Worm (Caenorhabditis elegans) whole organism, young adult: ENCODE results near the gene zyg-9.

Source experiments
- F22D6.2 ChIP-seq: sonication (generic microtip); optimal IDR thresholded peaks from 2 replicates; lab custom pipeline; 2016; ENCODE audit warnings: mild to moderate bottlenecking, missing genetic modification characterization, missing compliant biosample characterization
- ama-1 ChIP-seq, 3 experiments: fragments of 150-350 bp in 1 of 3; sonication (generic microtip) in 2 of 3; optimal IDR thresholded peaks; 2 replicates each; lab custom pipeline; 2014 to 2018; ENCODE audit warnings: missing biosample characterization in 2 of 3, missing genetic modification characterization in 2 of 3, missing genetic modification reagents in 2 of 3
- ceh-91 ChIP-seq: fragments of 200-800 bp; sonication (Bioruptor generic); IDR thresholded peaks from 2 replicates; pipeline ENCODE4 v1.3.6; 2022; ENCODE audit warnings: missing genetic modification reagents, missing genetic modification characterization, missing compliant biosample characterization
- lin-35 ChIP-seq, 3 experiments: fragments of 150-350 bp in 2 of 3; sonication (generic microtip) in 1 of 3; optimal IDR thresholded peaks; 2 replicates each; lab custom pipeline; 2014 to 2018; ENCODE audit warnings: missing biosample characterization in 3 of 3, missing genetic modification characterization in 3 of 3, missing genetic modification reagents in 3 of 3
- nhr-27 ChIP-seq: fragments of 200-800 bp; sonication (Bioruptor generic); optimal IDR thresholded peaks from 2 replicates; lab custom pipeline; 2018; ENCODE audit warnings: mild to moderate bottlenecking, missing genetic modification characterization, moderate library complexity, missing compliant biosample characterization
- snpc-4 ChIP-seq, 5 experiments: fragments of 150-350 bp in 1 of 5; sonication (generic microtip) in 4 of 5; optimal IDR thresholded peaks; 2 replicates each; lab custom pipeline; 2014 to 2018; ENCODE audit warnings: missing genetic modification characterization in 5 of 5, missing biosample characterization in 3 of 5, antibody characterized with exemption in 2 of 5, mild to moderate bottlenecking in 2 of 5, missing compliant biosample characterization in 2 of 5, missing genotype in 2 of 5, moderate library complexity in 2 of 5, missing genetic modification reagents in 1 of 5
- unc-130 ChIP-seq: sonication (generic microtip); optimal IDR thresholded peaks from 2 replicates; lab custom pipeline; 2016; ENCODE audit warnings: missing genetic modification reagents, missing genetic modification characterization, missing compliant biosample characterization

- TF ChIP-seq F22D6.2 (tag; lab: Kevin White, UChicago) (no peak), nhr-27 (no peak), lin-35 (GFP tag; optimal IDR thresholded peaks at IDR 0.05; lab: Kevin White, UChicago) (no peak), snpc-4 (GFP tag; optimal IDR thresholded peaks at IDR 0.05; lab: Kevin White, UChicago) (no peak), snpc-4 (tag; optimal IDR thresholded peaks at IDR 0.05; lab: Kevin White, UChicago) (no peak), ama-1 (optimal IDR thresholded peaks at IDR 0.05; lab: Kevin White, UChicago) (no peak), ama-1 (GFP tag; optimal IDR thresholded peaks at IDR 0.05; lab: Kevin White, UChicago) (no peak), ceh-91 (no peak), unc-130 (no peak)
Observed at ce11 chrII:8485603-8486002, 28.0 kb downstream of the zyg-9 start, which contains the start of gene gbh-2.
